Worm (Caenorhabditis elegans) whole organism, L3 larva: ENCODE measurements around the gene T25F10.1.

Experiments
- R02D3.7 ChIP-seq: fragments of 150-350 bp; optimal IDR thresholded peaks from 2 replicates; lab custom pipeline; 2014; ENCODE audit warnings: missing biosample characterization, missing genetic modification characterization
- ZK546.5 ChIP-seq: sonication (generic microtip); optimal IDR thresholded peaks from 2 replicates; lab custom pipeline; 2017; ENCODE audit warnings: missing biosample characterization, missing genetic modification characterization
- aly-2 ChIP-seq: fragments of 150-350 bp; optimal IDR thresholded peaks from 2 replicates; lab custom pipeline; 2014; ENCODE audit warnings: missing biosample characterization, missing genetic modification characterization
- ama-1 ChIP-seq: fragments of 150-350 bp; optimal IDR thresholded peaks from 2 replicates; lab custom pipeline; 2018
- ceh-28 ChIP-seq: fragments of 150-350 bp; optimal IDR thresholded peaks from 2 replicates; lab custom pipeline; 2014; ENCODE audit warnings: missing biosample characterization, missing genetic modification reagents, missing genetic modification characterization
- ceh-82 ChIP-seq: fragments of 150-350 bp; optimal IDR thresholded peaks from 2 replicates; lab custom pipeline; 2014; ENCODE audit warnings: missing biosample characterization, missing genetic modification characterization
- ceh-9 ChIP-seq: sonication (generic microtip); optimal IDR thresholded peaks from 2 replicates; lab custom pipeline; 2018; ENCODE audit warnings: missing biosample characterization, missing genetic modification characterization
- daf-12 ChIP-seq: fragments of 150-350 bp; optimal IDR thresholded peaks from 2 replicates; lab custom pipeline; 2014; ENCODE audit warnings: missing biosample characterization, missing genetic modification reagents, missing genetic modification characterization
- egl-27 ChIP-seq: sonication (generic microtip); optimal IDR thresholded peaks from 4 replicates; lab custom pipeline; 2017; ENCODE audit warnings: missing biosample characterization, missing genetic modification reagents, missing genetic modification characterization
- egl-5 ChIP-seq: fragments of 150-350 bp; optimal IDR thresholded peaks from 2 replicates; lab custom pipeline; 2017; ENCODE audit warnings: missing biosample characterization, missing genetic modification reagents, missing genetic modification characterization, inconsistent platforms
- elt-2 ChIP-seq: sonication (generic microtip); optimal IDR thresholded peaks from 2 replicates; lab custom pipeline; 2016; ENCODE audit warnings: missing genetic modification reagents, mild to moderate bottlenecking, missing genetic modification characterization, missing compliant biosample characterization
- eor-1 ChIP-seq, 2 experiments: fragments of 150-350 bp; optimal IDR thresholded peaks; 2 replicates each; lab custom pipeline; 2014 to 2018; ENCODE audit warnings: missing biosample characterization in 2 of 2, missing genetic modification characterization in 2 of 2
- fkh-10 ChIP-seq: sonication (generic microtip); optimal IDR thresholded peaks from 2 replicates; lab custom pipeline; 2017; ENCODE audit warnings: missing biosample characterization, missing genetic modification reagents, missing genetic modification characterization
- fkh-2 ChIP-seq: fragments of 150-350 bp; optimal IDR thresholded peaks from 2 replicates; lab custom pipeline; 2014; ENCODE audit warnings: missing biosample characterization, missing genetic modification reagents, missing genetic modification characterization
- fos-1 ChIP-seq: fragments of 150-350 bp; optimal IDR thresholded peaks from 2 replicates; lab custom pipeline; 2014; ENCODE audit warnings: missing biosample characterization, missing genetic modification characterization
- hmg-11 ChIP-seq: sonication (generic microtip); optimal IDR thresholded peaks from 2 replicates; lab custom pipeline; 2016; ENCODE audit warnings: missing genetic modification characterization, missing compliant biosample characterization
- jun-1 ChIP-seq: fragments of 150-350 bp; optimal IDR thresholded peaks from 2 replicates; lab custom pipeline; 2014; ENCODE audit warnings: missing biosample characterization, missing genetic modification reagents, missing genetic modification characterization
- lin-15B ChIP-seq: fragments of 150-350 bp; optimal IDR thresholded peaks from 2 replicates; lab custom pipeline; 2014; ENCODE audit warnings: missing biosample characterization, missing genetic modification characterization
- lsy-12 ChIP-seq: sonication (generic microtip); optimal IDR thresholded peaks from 2 replicates; lab custom pipeline; 2016; ENCODE audit warnings: mild to moderate bottlenecking, missing genetic modification characterization, missing compliant biosample characterization
- mdl-1 ChIP-seq: fragments of 150-350 bp; optimal IDR thresholded peaks from 2 replicates; lab custom pipeline; 2014; ENCODE audit warnings: missing biosample characterization, missing genetic modification characterization
- mml-1 ChIP-seq: fragments of 150-350 bp; sonication (generic microtip); optimal IDR thresholded peaks from 3 replicates; lab custom pipeline; 2014; ENCODE audit warnings: missing biosample characterization, missing genetic modification characterization
- nfya-1 ChIP-seq: sonication (generic microtip); optimal IDR thresholded peaks from 2 replicates; lab custom pipeline; 2017; ENCODE audit warnings: missing genetic modification characterization, mild to moderate bottlenecking, missing compliant biosample characterization, antibody characterized with exemption, moderate library complexity; ENCODE audit not compliant: insufficient read depth
- nhr-11 ChIP-seq: fragments of 150-350 bp; optimal IDR thresholded peaks from 2 replicates; lab custom pipeline; 2014; ENCODE audit warnings: missing biosample characterization, missing genetic modification characterization
- nhr-23 ChIP-seq: fragments of 150-350 bp; optimal IDR thresholded peaks from 2 replicates; lab custom pipeline; 2014; ENCODE audit warnings: missing biosample characterization, missing genetic modification reagents, missing genetic modification characterization
- nhr-237 ChIP-seq: fragments of 150-350 bp; optimal IDR thresholded peaks from 2 replicates; lab custom pipeline; 2014; ENCODE audit warnings: missing biosample characterization, missing genetic modification characterization
- nhr-67 ChIP-seq: fragments of 150-350 bp; optimal IDR thresholded peaks from 2 replicates; lab custom pipeline; 2014; ENCODE audit warnings: missing biosample characterization, missing genetic modification characterization
- nhr-76 ChIP-seq: fragments of 150-350 bp; sonication (generic microtip); optimal IDR thresholded peaks from 5 replicates; lab custom pipeline; 2014; ENCODE audit warnings: missing biosample characterization, missing genetic modification characterization
- pha-4 ChIP-seq: fragments of 150-350 bp; optimal IDR thresholded peaks from 2 replicates; lab custom pipeline; 2014; ENCODE audit warnings: missing biosample characterization, missing genetic modification reagents, missing genetic modification characterization
- pqm-1 ChIP-seq: fragments of 150-350 bp; optimal IDR thresholded peaks from 2 replicates; lab custom pipeline; 2017; ENCODE audit warnings: missing biosample characterization, missing genetic modification characterization, inconsistent platforms
- sea-2 ChIP-seq: fragments of 150-350 bp; sonication (generic microtip); optimal IDR thresholded peaks from 4 replicates; lab custom pipeline; 2014; ENCODE audit warnings: missing biosample characterization, missing genetic modification reagents, missing genetic modification characterization
- skn-1 ChIP-seq: fragments of 150-350 bp; optimal IDR thresholded peaks from 2 replicates; lab custom pipeline; 2014; ENCODE audit warnings: missing biosample characterization, missing genetic modification characterization
- snpc-4 ChIP-seq: fragments of 150-350 bp; optimal IDR thresholded peaks from 2 replicates; lab custom pipeline; 2014; ENCODE audit warnings: missing biosample characterization, missing genetic modification characterization
- tbx-2 ChIP-seq: sonication (generic microtip); optimal IDR thresholded peaks from 2 replicates; lab custom pipeline; 2016; ENCODE audit warnings: mild to moderate bottlenecking, missing genetic modification characterization, missing compliant biosample characterization
- unc-39 ChIP-seq: sonication (generic microtip); optimal IDR thresholded peaks from 4 replicates; lab custom pipeline; 2017; ENCODE audit warnings: missing biosample characterization, missing genetic modification characterization
- unc-62 ChIP-seq: fragments of 150-350 bp; sonication (generic microtip); optimal IDR thresholded peaks from 4 replicates; lab custom pipeline; 2014; ENCODE audit warnings: missing biosample characterization, missing genetic modification reagents, missing genetic modification characterization
- ztf-4 ChIP-seq: fragments of 150-350 bp; optimal IDR thresholded peaks from 2 replicates; lab custom pipeline; 2014; ENCODE audit warnings: missing biosample characterization, missing genetic modification characterization

Gene T25F10.1

DNA sequence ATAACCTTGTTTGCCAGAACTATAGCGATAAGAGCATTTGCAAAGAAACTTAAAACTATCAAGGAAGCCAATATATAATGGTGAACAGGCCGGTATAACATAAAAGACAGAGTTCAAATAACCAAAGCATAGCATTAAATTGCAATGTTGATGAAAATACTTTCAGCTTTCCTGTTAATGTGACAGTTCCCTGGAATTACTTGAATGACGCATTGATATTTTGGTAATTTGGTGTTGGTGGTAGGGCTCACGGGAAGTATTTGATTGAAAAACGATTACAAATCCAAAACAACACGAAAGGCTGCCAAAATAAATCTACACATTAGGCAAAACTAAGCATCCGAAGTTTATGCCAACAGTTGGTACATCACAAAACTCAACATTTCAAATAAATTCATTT, 40.7 kb downstream of the T25F10.1 start, which contains the start of gene dmsr-16:
Gene dmsr-16, minus strand, starts transcription at position 101 of the 400 bp plus-strand sequence.
- TF ChIP-seq unc-39 (tag; lab: Kevin White, UChicago) (no peak), egl-27 (tag; lab: Kevin White, UChicago) (no peak), fkh-2 (tag; lab: Kevin White, UChicago) (no peak), nhr-237 (tag; lab: Kevin White, UChicago) (no peak), eor-1 (tag; optimal IDR thresholded peaks at IDR 0.05; lab: Kevin White, UChicago) (no peak), mml-1 (tag; lab: Kevin White, UChicago) (no peak), skn-1 (tag; lab: Kevin White, UChicago) (no peak), R02D3.7 (tag; lab: Kevin White, UChicago) (no peak), aly-2 (tag; lab: Kevin White, UChicago) (no peak), ama-1 (lab: Kevin White, UChicago) (no peak), nhr-76 (tag; lab: Kevin White, UChicago) (no peak), sea-2 (no peak), fkh-10 (GFP tag; lab: Kevin White, UChicago) (no peak), ceh-9 (tag; lab: Kevin White, UChicago) (no peak), lsy-12 (tag; lab: Kevin White, UChicago) (no peak)

DNA sequence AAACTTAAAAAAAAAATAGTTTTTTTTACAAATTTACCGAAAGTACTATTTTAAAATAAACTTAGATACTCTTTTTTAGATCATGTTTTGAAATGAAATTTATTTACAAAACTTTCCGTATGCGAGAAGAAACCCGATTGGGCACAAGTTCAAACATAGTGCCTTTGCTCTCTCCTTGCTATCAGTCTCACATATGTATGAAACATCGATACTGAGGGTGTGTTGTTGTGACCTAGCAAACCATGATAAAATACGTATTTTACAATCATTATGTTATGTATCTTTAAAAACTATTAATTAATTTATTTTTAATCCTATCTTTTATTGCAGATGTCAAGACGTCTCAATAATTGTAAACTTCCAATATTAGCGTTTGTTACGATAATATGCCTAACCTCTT, 41.8 kb downstream of the T25F10.1 start:
- TF ChIP-seq pqm-1 (tag; lab: Kevin White, UChicago), result peak; percentile 21
- TF ChIP-seq lin-15B (tag; lab: Kevin White, UChicago), result no peak
- TF ChIP-seq pha-4 (tag; lab: Kevin White, UChicago), result peak; percentile 11
- TF ChIP-seq elt-2 (tag; lab: Kevin White, UChicago), result peak; percentile 54

DNA sequence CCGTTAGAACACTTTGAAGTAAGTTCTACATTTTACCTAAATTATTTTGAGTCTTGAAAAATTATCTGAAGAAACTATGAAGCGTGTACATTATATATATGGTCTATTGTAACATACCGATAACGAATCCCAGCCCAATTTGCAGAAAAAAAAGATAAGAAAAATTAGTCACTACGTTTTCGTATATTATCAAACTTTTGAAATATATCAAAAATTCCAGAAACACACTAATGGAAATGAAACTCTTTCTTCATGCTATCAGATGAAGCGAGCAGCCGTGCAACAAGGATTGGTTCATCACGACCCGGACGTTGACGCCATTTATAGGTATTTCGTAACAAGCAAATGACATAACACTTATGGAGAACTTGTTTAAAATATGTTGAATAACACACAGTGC, 43.6 kb downstream of the T25F10.1 start:
- TF ChIP-seq nhr-67 (tag; lab: Kevin White, UChicago), result no peak
- peak; percentile 77 for TF ChIP-seq elt-2 (tag; lab: Kevin White, UChicago)
- TF ChIP-seq daf-12 (tag; lab: Kevin White, UChicago), result no peak
- no peak for TF ChIP-seq jun-1
- no peak for TF ChIP-seq tbx-2 (tag; lab: Kevin White, UChicago)
- no peak for TF ChIP-seq ama-1 (lab: Kevin White, UChicago)
- no peak for TF ChIP-seq nfya-1
- no peak for TF ChIP-seq lin-15B (tag; lab: Kevin White, UChicago)
- TF ChIP-seq pqm-1 (tag; lab: Kevin White, UChicago), result peak; percentile 77
- no peak for TF ChIP-seq ceh-9 (tag; lab: Kevin White, UChicago)
- TF ChIP-seq lsy-12 (tag; lab: Kevin White, UChicago), result no peak
- no peak for TF ChIP-seq eor-1 (tag; optimal IDR thresholded peaks at IDR 0.05; lab: Kevin White, UChicago)
- TF ChIP-seq ztf-4, result no peak
- TF ChIP-seq fkh-2 (tag; lab: Kevin White, UChicago), result no peak
- TF ChIP-seq unc-62 (GFP tag; lab: Kevin White, UChicago), result no peak
- TF ChIP-seq egl-5 (tag; lab: Kevin White, UChicago), result no peak
- no peak for TF ChIP-seq aly-2 (tag; lab: Kevin White, UChicago)
- no peak for TF ChIP-seq nhr-23 (tag; lab: Kevin White, UChicago)

DNA sequence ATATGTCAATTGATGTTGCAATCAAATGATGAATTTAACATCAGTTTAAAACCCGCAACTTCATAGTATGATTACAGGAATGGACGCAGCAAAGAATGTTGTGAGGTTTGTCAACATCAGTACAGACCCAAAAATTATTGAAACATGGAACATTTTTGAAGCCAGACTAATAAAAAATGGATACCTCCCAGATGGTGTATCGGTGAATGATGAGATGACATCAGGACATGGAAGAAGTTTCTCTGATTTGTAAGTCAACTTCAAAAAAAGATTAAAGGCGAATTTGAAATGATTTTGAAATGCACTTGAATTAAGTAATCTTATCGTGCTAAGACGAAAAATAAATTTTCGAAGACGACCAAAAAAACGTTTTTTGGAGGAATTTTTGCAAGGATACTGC, 45.6 kb downstream of the T25F10.1 start:
- TF ChIP-seq ZK546.5 (tag; lab: Kevin White, UChicago), result no peak
- no peak for TF ChIP-seq ceh-82 (tag; lab: Kevin White, UChicago)
- TF ChIP-seq nfya-1, result no peak
- no peak for TF ChIP-seq mdl-1 (tag; lab: Kevin White, UChicago)
- no peak for TF ChIP-seq jun-1
- no peak for TF ChIP-seq ama-1 (lab: Kevin White, UChicago)
- no peak for TF ChIP-seq fos-1 (tag; lab: Kevin White, UChicago)
- TF ChIP-seq pqm-1 (tag; lab: Kevin White, UChicago), result no peak
- no peak for TF ChIP-seq ceh-9 (tag; lab: Kevin White, UChicago)
- TF ChIP-seq hmg-11, result no peak
- TF ChIP-seq egl-5 (tag; lab: Kevin White, UChicago), result no peak
- TF ChIP-seq tbx-2 (tag; lab: Kevin White, UChicago), result no peak
- no peak for TF ChIP-seq ceh-28 (tag; lab: Kevin White, UChicago)
- TF ChIP-seq snpc-4 (tag; lab: Kevin White, UChicago), result no peak
- no peak for TF ChIP-seq eor-1 (tag; optimal IDR thresholded peaks at IDR 0.05; lab: Kevin White, UChicago)
- no peak for TF ChIP-seq nhr-11
